Fruit fly (Drosophila melanogaster) whole organism, embryonic: ENCODE results near the gene Nsun5.

Source experiments
- Ada2b ChIP-seq: fragments of 200-800 bp; sonication (Bioruptor generic); IDR thresholded peaks from 2 replicates; pipeline ENCODE4 v1.3.6; 2022; ENCODE audit warnings: missing biosample characterization, missing genetic modification characterization
- Adf1 ChIP-seq: fragments of 200-800 bp; sonication (Bioruptor generic); IDR thresholded peaks from 2 replicates; pipeline ENCODE4 v1.3.6; 2022; ENCODE audit warnings: missing biosample characterization, missing genetic modification characterization
- BEAF-32 ChIP-seq: fragments of 200-800 bp; sonication (Bioruptor generic); optimal IDR thresholded peaks from 3 replicates; lab custom pipeline; 2017; ENCODE audit warnings: missing biosample characterization, missing genetic modification characterization, mild to moderate bottlenecking, moderate library complexity, missing genetic modification reagents
- CG10274 ChIP-seq: fragments of 200-800 bp; sonication (Bioruptor generic); optimal IDR thresholded peaks from 3 replicates; lab custom pipeline; 2017; ENCODE audit warnings: missing biosample characterization, mild to moderate bottlenecking, missing genetic modification characterization
- CG11456 ChIP-seq: fragments of 200-800 bp; sonication (Bioruptor generic); IDR thresholded peaks from 3 replicates; pipeline ENCODE4 v1.3.6; 2022; ENCODE audit warnings: missing biosample characterization, missing genetic modification characterization
- CG12071 ChIP-seq: fragments of 200-800 bp; sonication (Bioruptor generic); optimal IDR thresholded peaks from 3 replicates; lab custom pipeline; 2018; ENCODE audit warnings: missing biosample characterization, mild to moderate bottlenecking, missing genetic modification characterization
- CG12104 ChIP-seq: fragments of 200-800 bp; sonication (Bioruptor generic); optimal IDR thresholded peaks from 3 replicates; lab custom pipeline; 2016; ENCODE audit warnings: missing biosample characterization, missing genetic modification characterization
- CG12219 ChIP-seq: fragments of 200-800 bp; sonication (Bioruptor generic); optimal IDR thresholded peaks from 3 replicates; lab custom pipeline; 2018; ENCODE audit warnings: missing biosample characterization, mild to moderate bottlenecking, missing genetic modification characterization
- CG14441 ChIP-seq: fragments of 200-800 bp; sonication (Bioruptor generic); IDR thresholded peaks from 2 replicates; pipeline ENCODE4 v1.3.6; 2022; ENCODE audit warnings: missing biosample characterization, missing genetic modification characterization
- CG15269 ChIP-seq: fragments of 200-800 bp; sonication (Bioruptor generic); optimal IDR thresholded peaks from 2 replicates; lab custom pipeline; 2018; ENCODE audit warnings: missing biosample characterization, mild to moderate bottlenecking, missing genetic modification characterization, moderate library complexity
- CG15479 ChIP-seq: fragments of 200-800 bp; sonication (Bioruptor generic); optimal IDR thresholded peaks from 3 replicates; lab custom pipeline; 2019; ENCODE audit warnings: missing biosample characterization, mild to moderate bottlenecking, missing genetic modification characterization, moderate library complexity
- CG2199 ChIP-seq: fragments of 200-800 bp; sonication (Bioruptor generic); IDR thresholded peaks from 3 replicates; pipeline ENCODE4 v1.3.6; 2022; ENCODE audit warnings: missing biosample characterization, missing genetic modification characterization
- CG30020 ChIP-seq: fragments of 200-800 bp; optimal IDR thresholded peaks from 2 replicates; lab custom pipeline; 2019; ENCODE audit warnings: missing biosample characterization, mild to moderate bottlenecking, missing genetic modification characterization, moderate library complexity
- CG31365 ChIP-seq: fragments of 200-800 bp; sonication (Bioruptor generic); optimal IDR thresholded peaks from 2 replicates; lab custom pipeline; 2018; ENCODE audit warnings: missing biosample characterization, mild to moderate bottlenecking, missing genetic modification characterization
- CG34224 ChIP-seq: fragments of 200-800 bp; sonication (Bioruptor generic); IDR thresholded peaks from 3 replicates; pipeline ENCODE4 v1.3.6; 2022; ENCODE audit warnings: missing biosample characterization, missing genetic modification characterization; ENCODE audit not compliant: partially characterized antibody
- CG3847 ChIP-seq: fragments of 200-800 bp; sonication (Bioruptor generic); IDR thresholded peaks from 2 replicates; pipeline ENCODE4 v1.3.6; 2022; ENCODE audit warnings: missing biosample characterization, missing genetic modification characterization
- CG4854 ChIP-seq: fragments of 200-800 bp; sonication (Bioruptor generic); optimal IDR thresholded peaks from 2 replicates; lab custom pipeline; 2016; ENCODE audit warnings: missing biosample characterization, missing genetic modification characterization, inconsistent platforms
- CG6254 ChIP-seq: fragments of 200-800 bp; sonication (Bioruptor generic); optimal IDR thresholded peaks from 3 replicates; lab custom pipeline; 2017; ENCODE audit warnings: mild to moderate bottlenecking, missing biosample characterization, missing genetic modification reagents, missing genetic modification characterization
- CG6854 ChIP-seq: fragments of 200-800 bp; sonication (Bioruptor generic); optimal IDR thresholded peaks from 3 replicates; lab custom pipeline; 2017; ENCODE audit warnings: missing biosample characterization, mild to moderate bottlenecking, missing genetic modification characterization
- CG8388 ChIP-seq: fragments of 200-800 bp; sonication (Bioruptor generic); optimal IDR thresholded peaks from 2 replicates; lab custom pipeline; 2019; ENCODE audit warnings: missing biosample characterization, mild to moderate bottlenecking, missing genetic modification characterization, moderate library complexity
- CG8924 ChIP-seq: fragments of 200-800 bp; optimal IDR thresholded peaks from 3 replicates; lab custom pipeline; 2019; ENCODE audit warnings: missing biosample characterization, mild to moderate bottlenecking, missing genetic modification characterization, moderate library complexity
- D19A ChIP-seq: fragments of 200-800 bp; optimal IDR thresholded peaks from 3 replicates; lab custom pipeline; 2019; ENCODE audit warnings: missing biosample characterization, mild to moderate bottlenecking, missing genetic modification characterization, moderate library complexity
- Fer1 ChIP-seq: fragments of 200-800 bp; sonication (Bioruptor generic); optimal IDR thresholded peaks from 2 replicates; lab custom pipeline; 2017; ENCODE audit warnings: missing biosample characterization, mild to moderate bottlenecking, missing genetic modification characterization
- Hr51 ChIP-seq, 2 experiments: fragments of 200-800 bp; sonication (Bioruptor generic); optimal IDR thresholded peaks; 2 replicates in 1 of 2; 3 replicates in 1 of 2; lab custom pipeline; 2016 to 2018; ENCODE audit warnings: missing biosample characterization in 2 of 2, missing genetic modification characterization in 2 of 2, mild to moderate bottlenecking in 1 of 2, moderate library complexity in 1 of 2
- Rx ChIP-seq: fragments of 200-800 bp; sonication (Bioruptor generic); IDR thresholded peaks from 2 replicates; pipeline ENCODE4 v1.3.6; 2022; ENCODE audit warnings: missing biosample characterization, missing genetic modification characterization
- Xrp1 ChIP-seq: fragments of 200-800 bp; sonication (Bioruptor generic); IDR thresholded peaks from 2 replicates; pipeline ENCODE4 v1.3.6; 2022; ENCODE audit warnings: missing biosample characterization, missing genetic modification characterization
- abd-A ChIP-seq: fragments of 200-800 bp; sonication (Bioruptor generic); optimal IDR thresholded peaks from 3 replicates; lab custom pipeline; 2019; ENCODE audit warnings: missing biosample characterization, mild to moderate bottlenecking, missing genetic modification characterization, moderate library complexity
- al ChIP-seq: fragments of 200-800 bp; sonication (Bioruptor generic); IDR thresholded peaks from 2 replicates; pipeline ENCODE4 v1.3.6; 2022; ENCODE audit warnings: missing biosample characterization, missing genetic modification characterization
- bcd ChIP-seq: fragments of 200-800 bp; sonication (Bioruptor generic); optimal IDR thresholded peaks from 2 replicates; lab custom pipeline; 2017; ENCODE audit warnings: missing biosample characterization, mild to moderate bottlenecking, missing genetic modification characterization
- chm ChIP-seq: fragments of 200-800 bp; sonication (Bioruptor generic); IDR thresholded peaks from 2 replicates; pipeline ENCODE4 v1.3.6; 2022; ENCODE audit warnings: missing biosample characterization, missing genetic modification characterization
- esg ChIP-seq: fragments of 200-800 bp; sonication (Bioruptor generic); conservative IDR thresholded peaks from 2 replicates; pipeline ENCODE4 v1.3.6; 2022; ENCODE audit warnings: missing biosample characterization, missing genetic modification characterization
- ftz-f1 ChIP-seq: fragments of 200-800 bp; sonication (Bioruptor generic); optimal IDR thresholded peaks from 2 replicates; lab custom pipeline; 2016; ENCODE audit warnings: missing biosample characterization, missing genetic modification characterization
- gsb-n ChIP-seq: fragments of 200-800 bp; sonication (Bioruptor generic); optimal IDR thresholded peaks from 3 replicates; lab custom pipeline; 2018; ENCODE audit warnings: missing biosample characterization, mild to moderate bottlenecking, missing genetic modification characterization
- hbn ChIP-seq: fragments of 200-800 bp; sonication (Bioruptor generic); IDR thresholded peaks from 2 replicates; pipeline ENCODE4 v1.3.6; 2022; ENCODE audit warnings: missing biosample characterization, missing genetic modification characterization; ENCODE audit not compliant: partially characterized antibody
- lab ChIP-seq: fragments of 200-800 bp; sonication (Bioruptor generic); optimal IDR thresholded peaks from 3 replicates; lab custom pipeline; 2017; ENCODE audit warnings: missing biosample characterization, missing genetic modification characterization, mild to moderate bottlenecking, moderate library complexity, missing genetic modification reagents
- lbe ChIP-seq: fragments of 200-800 bp; sonication (Bioruptor generic); optimal IDR thresholded peaks from 2 replicates; lab custom pipeline; 2016; ENCODE audit warnings: missing biosample characterization, mild to moderate bottlenecking, missing genetic modification characterization
- oc ChIP-seq: fragments of 200-800 bp; sonication (Bioruptor generic); optimal IDR thresholded peaks from 2 replicates; lab custom pipeline; 2018; ENCODE audit warnings: missing biosample characterization, mild to moderate bottlenecking, missing genetic modification characterization, moderate library complexity
- psq ChIP-seq: fragments of 200-800 bp; sonication (Bioruptor generic); optimal IDR thresholded peaks from 2 replicates; lab custom pipeline; 2017; ENCODE audit warnings: missing biosample characterization, missing genetic modification characterization
- rib ChIP-seq: fragments of 200-800 bp; sonication (Bioruptor generic); IDR thresholded peaks from 2 replicates; pipeline ENCODE4 v1.3.6; 2022; ENCODE audit warnings: missing biosample characterization, missing genetic modification characterization
- schlank ChIP-seq: fragments of 200-800 bp; sonication (Bioruptor generic); optimal IDR thresholded peaks from 2 replicates; lab custom pipeline; 2018; ENCODE audit warnings: missing biosample characterization, mild to moderate bottlenecking, missing genetic modification characterization
- scrt ChIP-seq: fragments of 200-800 bp; sonication (Bioruptor generic); optimal IDR thresholded peaks from 2 replicates; lab custom pipeline; 2018; ENCODE audit warnings: missing biosample characterization, mild to moderate bottlenecking, missing genetic modification characterization, moderate library complexity
- sd ChIP-seq: fragments of 200-800 bp; sonication (Bioruptor generic); optimal IDR thresholded peaks from 3 replicates; lab custom pipeline; 2018; ENCODE audit warnings: missing biosample characterization, mild to moderate bottlenecking, missing genetic modification characterization, moderate library complexity
- sisA ChIP-seq: fragments of 200-800 bp; sonication (Bioruptor generic); IDR thresholded peaks from 2 replicates; pipeline ENCODE4 v1.3.6; 2022; ENCODE audit warnings: missing biosample characterization, missing genetic modification characterization
- unpg ChIP-seq: fragments of 200-800 bp; sonication (Bioruptor generic); optimal IDR thresholded peaks from 3 replicates; lab custom pipeline; 2018; ENCODE audit warnings: missing biosample characterization, mild to moderate bottlenecking, missing genetic modification characterization, moderate library complexity
- wor ChIP-seq: fragments of 200-800 bp; sonication (Bioruptor generic); IDR thresholded peaks from 2 replicates; pipeline ENCODE4 v1.3.6; 2022; ENCODE audit warnings: missing biosample characterization, missing genetic modification characterization
- z ChIP-seq: fragments of 200-800 bp; sonication (Bioruptor generic); IDR thresholded peaks from 3 replicates; pipeline ENCODE4 v1.3.6; 2022; ENCODE audit warnings: missing biosample characterization, missing genetic modification characterization
- zen ChIP-seq: fragments of 200-800 bp; sonication (Bioruptor generic); optimal IDR thresholded peaks from 3 replicates; lab custom pipeline; 2018; ENCODE audit warnings: missing biosample characterization, mild to moderate bottlenecking, missing genetic modification characterization, moderate library complexity
- zen2 ChIP-seq: fragments of 200-800 bp; sonication (Bioruptor generic); IDR thresholded peaks from 3 replicates; pipeline ENCODE4 v1.3.6; 2022; ENCODE audit warnings: missing biosample characterization, missing genetic modification characterization; ENCODE audit not compliant: partially characterized antibody

The Nsun5 gene

dm6 chr3R:19163972-19164819 lies 2.1 kb upstream of the Nsun5 start, which contains the start of gene sqz (continued):
- TF ChIP-seq lbe (GFP tag; lab: Kevin White, UChicago) (peak; percentile 69), zen2 (GFP tag; lab: Robert Waterston, UW) (0 out of 3 replicates have a peak, but pooled peaks have one; percentile 37), unpg (GFP tag; lab: Kevin White, UChicago) (no peak), hbn (GFP tag; lab: Robert Waterston, UW) (peak; percentile 45; the same call in 1 of the 2 replicates), Hr51 (GFP tag; optimal IDR thresholded peaks at IDR 0.05; lab: Kevin White, UChicago) (no peak), Fer1 (GFP tag; lab: Kevin White, UChicago) (peak; percentile 45), bcd (GFP tag; lab: Kevin White, UChicago) (no peak), CG8388 (GFP tag; lab: Kevin White, UChicago) (no peak), CG31365 (no peak), sisA (no peak), CG14441 (GFP tag; lab: Robert Waterston, UW) (no peak), CG34224 (GFP tag; lab: Robert Waterston, UW) (peak; percentile 73), lab (GFP tag; lab: Kevin White, UChicago) (peak; percentile 37), al (GFP tag; lab: Robert Waterston, UW) (no peak), CG15479 (GFP tag; lab: Kevin White, UChicago) (no peak), CG12219 (peak; percentile 7), psq (GFP tag; lab: Kevin White, UChicago) (peak; percentile 50), Xrp1 (GFP tag; lab: Robert Waterston, UW) (no peak), wor (GFP tag; lab: Robert Waterston, UW) (no peak), CG4854 (GFP tag; lab: Kevin White, UChicago) (no peak), CG2199 (0 out of 3 replicates have a peak, but pooled peaks have one; percentile 21), BEAF-32 (GFP tag; lab: Kevin White, UChicago) (peak; percentile 23), ftz-f1 (no peak), CG12071 (peak; percentile 36), D19A (no peak), Ada2b (GFP tag; lab: Robert Waterston, UW) (no peak), Adf1 (peak; percentile 47; the same call in 1 of the 2 replicates), sd (tag; lab: Kevin White, UChicago) (peak; percentile 43), esg (GFP tag; lab: Robert Waterston, UW) (no peak), CG15269 (no peak), chm (GFP tag; lab: Robert Waterston, UW) (peak; percentile 77), zen (no peak), CG8924 (tag; lab: Kevin White, UChicago) (peak; percentile 45), CG11456 (no peak), oc (tag; lab: Kevin White, UChicago) (peak; percentile 11), scrt (peak; percentile 50), CG10274 (GFP tag; lab: Kevin White, UChicago) (no peak), CG3847 (GFP tag; lab: Robert Waterston, UW) (no peak), CG12104 (GFP tag; lab: Kevin White, UChicago) (no peak), CG6254 (GFP tag; lab: Kevin White, UChicago) (peak; percentile 33), Rx (no peak), z (GFP tag; lab: Robert Waterston, UW) (peak; percentile 60; the same call in 1 of the 3 replicates), CG6854 (GFP tag; lab: Kevin White, UChicago) (peak; percentile 61), rib (GFP tag; lab: Robert Waterston, UW) (peak; percentile 35; the same call in 1 of the 2 replicates), schlank (no peak), abd-A (tag; lab: Kevin White, UChicago) (peak; percentile 68), gsb-n (tag; lab: Kevin White, UChicago) (peak; percentile 21), CG30020 (tag; lab: Kevin White, UChicago) (no peak)
